Worm (Caenorhabditis elegans): ENCODE results near the gene C44C1.6.

DNA sequence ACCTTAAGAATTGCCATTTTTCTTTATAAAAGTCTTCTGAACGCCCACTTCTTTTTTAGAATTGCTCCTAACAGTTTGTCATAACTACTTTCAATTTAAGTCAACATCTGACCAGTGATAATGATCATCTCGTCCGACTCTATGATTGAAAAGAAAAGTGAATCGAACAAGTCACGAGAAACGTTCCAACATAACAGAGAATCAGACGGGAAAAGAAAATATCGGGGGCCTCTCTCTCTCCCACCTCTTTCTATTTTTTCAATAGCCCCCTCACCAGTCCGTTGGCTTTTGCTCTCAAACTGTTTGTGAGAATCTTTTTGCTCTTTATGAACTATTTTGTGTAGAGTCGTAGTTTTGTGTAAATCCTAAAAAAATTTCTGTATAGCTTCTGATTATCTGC is 42.4 kb downstream of the C44C1.6 start:
- no peak for TF ChIP-seq drap-1 (GFP tag; optimal IDR thresholded peaks at IDR 0.05)
- TF ChIP-seq elt-3 (tag; optimal IDR thresholded peaks at IDR 0.05): no peak
- no peak for TF ChIP-seq unc-39 (tag; optimal IDR thresholded peaks at IDR 0.05)
- no peak for TF ChIP-seq mab-5 (tag; optimal IDR thresholded peaks at IDR 0.05)
- TF ChIP-seq snpc-4 (tag; optimal IDR thresholded peaks at IDR 0.05): no peak
- no peak for TF ChIP-seq sptf-1 (tag; optimal IDR thresholded peaks at IDR 0.05)
- TF ChIP-seq mls-2 (tag; optimal IDR thresholded peaks at IDR 0.05): no peak
- TF ChIP-seq nhr-237 (tag; optimal IDR thresholded peaks at IDR 0.05): no peak

Measured in whole organism, mixed stage, embryonic.